Fruit fly (Drosophila melanogaster): ENCODE data around the gene Klf15.

dm6 chrX:4807826-4808225, 36.4 kb upstream of the Klf15 start:
- TF ChIP-seq psq (optimal IDR thresholded peaks at IDR 0.05) (no peak), Myc (optimal IDR thresholded peaks at IDR 0.05) (no peak), insv (optimal IDR thresholded peaks at IDR 0.05) (no peak), Sin3A (optimal IDR thresholded peaks at IDR 0.05) (no peak)
